Fruit fly (Drosophila melanogaster) S2 (cell line): ENCODE results near the gene CG6753.

ENCODE experiments used
- CG8478 ChIP-seq: fragments of >200 bp; optimal IDR thresholded peaks from 2 replicates; lab custom pipeline; 2018
- CTCF ChIP-seq, 2 experiments: fragments of >200 bp; optimal IDR thresholded peaks; 2 replicates each; lab custom pipeline; 2018

DNA sequence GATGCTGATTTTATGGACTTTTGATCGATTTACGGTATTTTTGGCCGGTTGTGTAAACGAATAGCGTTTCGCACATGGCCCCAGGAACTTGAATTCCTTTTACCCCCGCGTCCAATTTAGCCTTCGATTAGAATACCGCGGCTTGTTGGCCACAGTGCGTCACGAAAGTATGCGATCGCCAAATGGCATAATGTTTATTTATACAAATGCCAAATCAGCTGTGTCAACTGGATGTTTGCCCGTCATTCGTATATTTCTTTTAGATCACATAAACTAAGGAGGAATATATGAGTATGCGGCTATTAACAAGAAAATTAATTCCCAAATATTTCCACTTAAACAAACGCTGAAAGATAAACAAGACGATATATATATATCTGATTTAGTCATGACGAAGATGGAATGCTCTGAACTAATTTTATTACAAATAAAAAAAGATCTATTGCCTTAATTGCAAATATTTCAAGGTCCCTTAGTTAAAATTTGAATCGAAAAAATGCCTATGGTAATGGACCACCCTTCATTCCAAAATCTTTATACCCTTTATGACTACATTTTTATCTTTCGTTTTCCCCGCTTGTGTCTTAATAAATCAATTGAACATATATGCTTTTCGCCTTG lies 14.8 kb upstream of the CG6753 start:
- TF ChIP-seq CTCF (optimal IDR thresholded peaks at IDR 0.05; lab: Kevin White, UChicago) (no peak), CG8478 (no peak)
